Fruit fly (Drosophila melanogaster) Kc167 (cell line): ENCODE data around the gene MtnD.

Experiments
- Myc ChIP-seq: fragments of >200 bp; optimal IDR thresholded peaks from 2 replicates; lab custom pipeline; 2017; ENCODE audit warnings: missing external identifiers
- Sin3A ChIP-seq: fragments of >200 bp; optimal IDR thresholded peaks from 2 replicates; lab custom pipeline; 2018; ENCODE audit warnings: missing external identifiers
- h ChIP-seq: fragments of >200 bp; optimal IDR thresholded peaks from 3 replicates; lab custom pipeline; 2018; ENCODE audit warnings: missing external identifiers
- insv ChIP-seq: fragments of >200 bp; optimal IDR thresholded peaks from 3 replicates; lab custom pipeline; 2018; ENCODE audit warnings: missing external identifiers
- psq ChIP-seq: fragments of >200 bp; optimal IDR thresholded peaks from 2 replicates; lab custom pipeline; 2017; ENCODE audit warnings: missing external identifiers
- ttk ChIP-seq: sonication (Bioruptor generic); optimal IDR thresholded peaks from 2 replicates; lab custom pipeline; 2017; ENCODE audit warnings: missing external identifiers

The MtnD gene

DNA sequence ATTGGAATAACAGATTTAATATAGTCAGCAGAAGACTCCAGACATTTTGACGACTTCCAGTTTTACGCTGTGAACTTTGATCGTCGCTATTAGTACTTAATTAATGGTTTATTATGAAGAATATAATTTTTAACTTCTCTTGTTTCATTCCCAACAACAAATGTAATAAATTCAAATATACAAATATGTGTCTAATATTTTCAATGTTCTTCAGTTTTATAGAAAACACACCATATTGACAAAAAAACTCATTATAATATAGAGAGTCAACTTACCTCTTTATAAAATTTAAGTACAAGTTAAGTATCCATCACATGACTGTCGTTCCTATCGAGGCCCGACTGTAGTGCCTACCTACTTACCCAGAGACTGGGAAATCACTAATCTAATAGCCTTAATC is 38.6 kb downstream of the MtnD start:
- no peak for TF ChIP-seq Sin3A (lab: Kevin White, UChicago)
- no peak for TF ChIP-seq h (lab: Kevin White, UChicago)
- no peak for TF ChIP-seq Myc (lab: Kevin White, UChicago)
- no peak for TF ChIP-seq insv (lab: Kevin White, UChicago)
- no peak for TF ChIP-seq psq (lab: Kevin White, UChicago)
- no peak for TF ChIP-seq ttk (lab: Kevin White, UChicago)

DNA sequence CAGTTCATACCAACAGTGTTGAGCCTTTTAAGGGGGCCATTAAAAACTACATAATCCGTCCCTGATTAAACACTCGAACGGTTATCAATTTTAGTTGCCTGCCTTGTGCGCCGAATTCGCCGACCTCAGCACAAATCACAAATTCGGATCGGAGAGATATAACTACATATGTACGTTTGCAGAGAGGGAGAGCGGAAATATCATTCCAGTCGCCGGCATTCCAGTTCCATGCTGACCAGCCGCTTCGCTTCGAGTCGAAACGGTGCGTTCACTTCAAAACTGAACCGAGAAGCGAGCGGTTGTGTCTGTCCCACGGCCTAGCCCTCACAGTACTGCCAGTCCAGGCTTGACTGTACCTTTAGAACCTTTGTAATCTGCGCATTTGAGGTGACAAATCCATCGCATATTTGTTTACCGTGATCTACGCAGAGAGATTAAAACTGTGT is 39.8 kb downstream of the MtnD start:
- TF ChIP-seq psq (lab: Kevin White, UChicago) (no peak), ttk (lab: Kevin White, UChicago) (no peak), insv (lab: Kevin White, UChicago) (no peak), Myc (lab: Kevin White, UChicago) (no peak), h (lab: Kevin White, UChicago) (no peak)

DNA sequence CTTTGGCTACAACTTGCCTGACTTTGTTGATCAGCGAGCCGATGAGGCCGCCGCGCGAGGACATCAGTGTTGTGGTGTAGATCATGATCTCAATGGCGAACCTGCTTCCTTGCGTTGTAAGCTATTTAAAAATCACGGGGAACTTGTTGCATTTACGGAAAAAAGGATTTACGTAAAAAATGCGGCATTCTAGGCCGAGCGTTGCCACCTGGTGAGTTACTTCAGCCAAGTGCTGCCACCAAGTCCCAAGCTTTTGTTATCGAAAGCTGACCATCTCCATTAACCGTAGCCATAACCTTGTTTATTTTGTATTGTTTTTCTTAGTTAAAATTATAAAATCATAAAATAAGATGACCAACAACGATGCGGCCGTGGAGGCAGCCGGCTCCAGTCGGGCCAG is 42.0 kb downstream of the MtnD start, which contains the start of the genes TFAM and CG5412:
Gene TFAM (minus strand): TSS at position 222 of the 400 bp plus-strand sequence.
Gene CG5412 (plus strand): TSS at position 265 of the 400 bp plus-strand sequence.
- TF ChIP-seq ttk (lab: Kevin White, UChicago), result no peak
- TF ChIP-seq h (lab: Kevin White, UChicago), result no peak
- no peak for TF ChIP-seq psq (lab: Kevin White, UChicago)
- TF ChIP-seq Myc (lab: Kevin White, UChicago), result no peak
- TF ChIP-seq Sin3A (lab: Kevin White, UChicago), result no peak
- no peak for TF ChIP-seq insv (lab: Kevin White, UChicago)

DNA sequence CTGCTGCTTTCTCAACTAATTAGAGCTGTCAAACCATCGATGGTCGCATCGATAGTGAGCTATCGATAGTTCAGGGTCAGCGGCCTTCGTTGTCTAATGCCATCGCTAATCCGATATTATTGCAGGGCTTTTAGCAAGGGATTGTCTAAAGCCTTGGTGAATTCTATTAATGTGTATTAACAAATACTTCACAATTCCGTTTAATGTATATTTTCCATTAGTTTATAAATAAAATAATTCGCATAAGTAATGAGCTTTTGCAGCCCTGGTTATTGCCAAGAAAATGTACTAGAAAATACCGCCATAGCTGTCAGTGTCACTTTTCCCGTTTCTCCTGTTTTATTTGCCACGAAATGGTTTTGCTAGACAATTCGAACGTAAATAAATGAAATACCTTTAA is 45.1 kb downstream of the MtnD start, which contains the start of the genes EloB and Srp14:
Gene EloB (minus strand): TSS at position 35 of the 400 bp plus-strand sequence.
Gene Srp14 (plus strand): TSS at position 300 of the 400 bp plus-strand sequence.
- TF ChIP-seq psq (lab: Kevin White, UChicago), result no peak
- TF ChIP-seq ttk (lab: Kevin White, UChicago), result no peak
- no peak for TF ChIP-seq h (lab: Kevin White, UChicago)
- TF ChIP-seq insv (lab: Kevin White, UChicago), result no peak
- TF ChIP-seq Sin3A (lab: Kevin White, UChicago), result no peak
- no peak for TF ChIP-seq Myc (lab: Kevin White, UChicago)

DNA sequence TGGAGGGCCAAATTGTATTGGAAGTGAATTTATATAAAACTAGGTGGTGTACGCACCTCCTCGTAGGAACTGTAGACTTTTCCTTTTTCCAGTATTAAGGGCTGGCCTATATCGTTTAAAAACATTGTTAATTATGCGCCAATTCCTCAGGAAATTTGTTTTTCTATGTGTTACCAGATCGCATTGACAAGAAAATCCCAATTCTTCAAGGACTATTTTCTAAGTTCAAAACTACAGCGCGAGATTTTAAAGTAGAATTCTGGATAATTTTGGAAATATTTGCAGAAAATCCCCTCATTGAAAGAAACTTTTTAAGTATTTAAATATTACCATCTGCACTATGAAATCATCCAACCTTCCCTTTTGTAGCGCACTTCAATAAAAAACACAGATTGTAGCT is 46.6 kb downstream of the MtnD start, which contains the start of gene CG34008:
Gene CG34008 (minus strand): TSS at position 147 of the 400 bp plus-strand sequence.
- TF ChIP-seq h (lab: Kevin White, UChicago) (no peak), psq (lab: Kevin White, UChicago) (no peak), Myc (lab: Kevin White, UChicago) (no peak)
